Worm (Caenorhabditis elegans): ENCODE measurements around the gene AC3.5.

AC3.5 gene

DNA sequence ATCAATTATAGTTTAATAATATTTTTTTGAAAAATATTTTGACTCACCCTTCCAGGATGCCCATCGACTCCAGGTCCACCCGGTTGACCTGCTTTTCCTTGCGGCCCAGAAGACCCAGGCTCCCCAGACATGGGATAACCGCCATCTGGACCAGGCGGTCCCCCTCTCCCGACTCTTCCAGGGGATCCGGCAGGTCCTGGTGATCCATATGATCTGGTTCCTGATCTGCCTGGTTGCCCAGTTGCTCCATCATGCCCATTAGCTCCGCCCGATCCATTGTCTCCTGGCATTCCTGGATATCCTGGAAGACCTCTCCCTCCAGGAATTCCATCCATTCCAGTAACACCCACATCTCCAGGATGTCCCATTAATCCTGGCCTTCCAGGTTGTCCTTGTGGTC, 5.4 kb downstream of the AC3.5 start:
- TF ChIP-seq elt-2 (tag; optimal IDR thresholded peaks at IDR 0.05) (no peak), ceh-63 (GFP tag; optimal IDR thresholded peaks at IDR 0.05) (peak; percentile 36)

- TF ChIP-seq mep-1 (tag; optimal IDR thresholded peaks at IDR 0.05) (no peak), isw-1 (GFP tag; IDR thresholded peaks at IDR 0.05) (no peak), unc-62 (GFP tag; optimal IDR thresholded peaks at IDR 0.05) (no peak), unc-86 (tag; optimal IDR thresholded peaks at IDR 0.05) (no peak), nhr-84 (tag; optimal IDR thresholded peaks at IDR 0.05) (no peak), efl-3 (GFP tag; optimal IDR thresholded peaks at IDR 0.05) (no peak), mef-2 (tag; optimal IDR thresholded peaks at IDR 0.05) (no peak), ztf-11 (tag; optimal IDR thresholded peaks at IDR 0.05) (no peak)
Measured at ce11 chrV:10395173-10395766, 6.9 kb downstream of the AC3.5 start, which contains the start of the genes col-151 and ugt-1. Gene col-151 (minus strand): TSS chrV:10395223. Gene ugt-1 (plus strand): TSS chrV:10395663.

ce11 chrV:10398431-10398830, 10.1 kb downstream of the AC3.5 start, which contains the start of gene ugt-2:
Gene ugt-2 (plus strand): TSS chrV:10398801.
- TF ChIP-seq lin-13 (GFP tag; optimal IDR thresholded peaks at IDR 0.05): no peak
- TF ChIP-seq sox-4 (tag; optimal IDR thresholded peaks at IDR 0.05): no peak
- TF ChIP-seq elt-3 (tag; optimal IDR thresholded peaks at IDR 0.05): peak in 1 of 6 experiments; percentile 0
- no peak for TF ChIP-seq nhr-71 (tag; optimal IDR thresholded peaks at IDR 0.05)
- TF ChIP-seq grh-1 (GFP tag; IDR thresholded peaks at IDR 0.05): no peak
- TF ChIP-seq dpl-1 (GFP tag; optimal IDR thresholded peaks at IDR 0.05): no peak
- no peak for TF ChIP-seq unc-130 (tag; optimal IDR thresholded peaks at IDR 0.05)
- peak; percentile 33 for TF ChIP-seq nhr-20 (tag; optimal IDR thresholded peaks at IDR 0.05)
- no peak for TF ChIP-seq xbp-1 (tag; optimal IDR thresholded peaks at IDR 0.05)
- TF ChIP-seq aly-2 (tag; optimal IDR thresholded peaks at IDR 0.05): no peak
- no peak for TF ChIP-seq dsc-1 (tag; optimal IDR thresholded peaks at IDR 0.05)
- TF ChIP-seq rnt-1 (tag; optimal IDR thresholded peaks at IDR 0.05): no peak
- no peak for TF ChIP-seq snu-23 (GFP tag; optimal IDR thresholded peaks at IDR 0.05)
- TF ChIP-seq lin-39 (tag; optimal IDR thresholded peaks at IDR 0.05): no peak
- TF ChIP-seq ceh-88 (GFP tag; IDR thresholded peaks at IDR 0.05): no peak
- peak in 1 of 2 experiments; percentile 37 for TF ChIP-seq lin-35 (GFP tag; optimal IDR thresholded peaks at IDR 0.05)
- no peak for TF ChIP-seq ceh-63 (GFP tag; optimal IDR thresholded peaks at IDR 0.05)
- TF ChIP-seq ceh-90 (tag; optimal IDR thresholded peaks at IDR 0.05): no peak
- TF ChIP-seq vab-15 (tag; optimal IDR thresholded peaks at IDR 0.05): no peak
- TF ChIP-seq fos-1 (tag; optimal IDR thresholded peaks at IDR 0.05): no peak
- TF ChIP-seq mep-1 (tag; optimal IDR thresholded peaks at IDR 0.05): no peak
- no peak for TF ChIP-seq ceh-8 (GFP tag; optimal IDR thresholded peaks at IDR 0.05)
- no peak for TF ChIP-seq C04F5.9 (tag; optimal IDR thresholded peaks at IDR 0.05)
- TF ChIP-seq F16B12.6 (tag; optimal IDR thresholded peaks at IDR 0.05): no peak
- peak; percentile 54 for TF ChIP-seq nhr-85 (tag)
- TF ChIP-seq hlh-4 (tag; optimal IDR thresholded peaks at IDR 0.05): no peak
- TF ChIP-seq ztf-4 (tag; optimal IDR thresholded peaks at IDR 0.05): no peak
- no peak for TF ChIP-seq unc-86 (tag; optimal IDR thresholded peaks at IDR 0.05)
- TF ChIP-seq tbx-2 (tag; optimal IDR thresholded peaks at IDR 0.05): no peak
- TF ChIP-seq nhr-12 (tag; optimal IDR thresholded peaks at IDR 0.05): no peak
- no peak for TF ChIP-seq sup-37 (GFP tag; optimal IDR thresholded peaks at IDR 0.05)
- TF ChIP-seq ama-1 (optimal IDR thresholded peaks at IDR 0.05): no peak
- no peak for TF ChIP-seq mef-2 (tag; optimal IDR thresholded peaks at IDR 0.05)
- TF ChIP-seq snpc-4 (tag; optimal IDR thresholded peaks at IDR 0.05): no peak
- TF ChIP-seq lir-3 (tag; optimal IDR thresholded peaks at IDR 0.05; ENCODE audit: poor library complexity): peak; percentile 8
- TF ChIP-seq tlp-1 (tag; optimal IDR thresholded peaks at IDR 0.05): no peak
- TF ChIP-seq elt-2 (tag; optimal IDR thresholded peaks at IDR 0.05): peak; percentile 46
- TF ChIP-seq pax-3 (tag; optimal IDR thresholded peaks at IDR 0.05): no peak
- no peak for TF ChIP-seq swsn-7 (tag; optimal IDR thresholded peaks at IDR 0.05)
- no peak for TF ChIP-seq nhr-11 (tag; optimal IDR thresholded peaks at IDR 0.05)
- TF ChIP-seq ceh-82 (tag; optimal IDR thresholded peaks at IDR 0.05): no peak
- TF ChIP-seq nhr-84 (tag; optimal IDR thresholded peaks at IDR 0.05): no peak
- peak; percentile 22 for TF ChIP-seq lin-14 (GFP tag; optimal IDR thresholded peaks at IDR 0.05)

Data from whole organism, L1 larva.